Fruit fly (Drosophila melanogaster): ENCODE results near the gene Nna1.
A peak's percentile ranks its signal among the peaks of the same experiment; 100 is the strongest.

Nna1 gene

DNA sequence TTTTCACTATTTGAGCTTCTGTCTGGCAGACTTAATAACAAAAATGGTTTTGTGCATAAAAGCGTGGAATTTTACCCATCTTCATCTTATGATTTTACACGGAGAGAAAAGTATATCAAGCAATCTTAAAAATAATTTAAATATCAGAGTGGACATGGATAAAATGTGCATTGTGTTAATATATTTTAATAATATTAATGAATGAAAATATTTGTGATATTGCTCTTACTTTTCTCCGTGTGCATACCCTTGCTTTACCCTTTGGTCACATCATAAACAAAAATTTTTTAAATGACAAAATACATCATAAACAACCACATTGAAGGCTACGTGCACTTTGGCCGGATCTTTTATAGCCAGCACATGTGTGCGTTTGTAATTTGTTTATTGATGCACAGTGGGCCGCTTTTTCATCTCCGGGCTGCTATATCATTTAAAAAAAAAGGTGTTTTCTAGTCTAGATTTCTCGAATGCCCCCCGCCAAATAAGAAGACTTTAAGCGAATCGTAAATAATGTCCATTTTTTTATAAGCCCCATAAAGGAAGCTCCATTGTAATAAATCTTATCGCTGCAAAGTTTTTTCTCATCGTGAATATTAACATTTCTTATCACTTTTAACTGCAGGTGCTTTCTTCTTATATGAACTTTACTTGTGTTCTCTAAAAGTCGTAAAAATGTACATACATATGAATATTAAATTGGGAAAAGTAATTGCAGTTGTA lies 72.5 kb downstream of the Nna1 start (continued):
- TF ChIP-seq CG18011 (GFP tag; optimal IDR thresholded peaks at IDR 0.05) (no peak), wek (GFP tag; optimal IDR thresholded peaks at IDR 0.05) (no peak), Mad (GFP tag; optimal IDR thresholded peaks at IDR 0.05) (no peak), Doc3 (GFP tag; IDR thresholded peaks at IDR 0.05; ENCODE audit: partially characterized antibody) (no peak), CG30403 (GFP tag; optimal IDR thresholded peaks at IDR 0.05) (peak; percentile 40), org-1 (GFP tag; optimal IDR thresholded peaks at IDR 0.05) (no peak), prd (optimal IDR thresholded peaks at IDR 0.05) (no peak), prd (GFP tag; IDR thresholded peaks at IDR 0.05) (peak; percentile 61), bsh (GFP tag; optimal IDR thresholded peaks at IDR 0.05) (peak in 1 of 2 experiments; percentile 65), CG43689 (GFP tag; IDR thresholded peaks at IDR 0.05) (no peak), CG11560 (tag; IDR thresholded peaks at IDR 0.05) (no peak), CG34376 (GFP tag; optimal IDR thresholded peaks at IDR 0.05) (no peak), ind (GFP tag; optimal IDR thresholded peaks at IDR 0.05) (peak; percentile 48), CG15479 (GFP tag; optimal IDR thresholded peaks at IDR 0.05) (no peak), GATAe (GFP tag; conservative IDR thresholded peaks at IDR 0.05) (no peak), al (GFP tag; IDR thresholded peaks at IDR 0.05) (no peak), ERR (GFP tag; optimal IDR thresholded peaks at IDR 0.05) (no peak), dm (GFP tag; optimal IDR thresholded peaks at IDR 0.05) (no peak), CG15696 (tag; optimal IDR thresholded peaks at IDR 0.05) (no peak), CG2889 (GFP tag; IDR thresholded peaks at IDR 0.05) (no peak), CG10654 (GFP tag; optimal IDR thresholded peaks at IDR 0.05) (no peak), CG8765 (GFP tag; IDR thresholded peaks at IDR 0.05) (no peak), sima (GFP tag; optimal IDR thresholded peaks at IDR 0.05) (no peak), CG6854 (GFP tag; optimal IDR thresholded peaks at IDR 0.05) (no peak), CG12942 (GFP tag; optimal IDR thresholded peaks at IDR 0.05) (no peak), ttk (GFP tag; IDR thresholded peaks at IDR 0.05) (peak; percentile 57), CG31441 (GFP tag; IDR thresholded peaks at IDR 0.05) (peak; percentile 44), CG8924 (tag; optimal IDR thresholded peaks at IDR 0.05) (peak; percentile 56), CG17385 (GFP tag; optimal IDR thresholded peaks at IDR 0.05) (peak; percentile 25), CG10565 (GFP tag; optimal IDR thresholded peaks at IDR 0.05) (no peak), CkIIα-i1 (GFP tag; IDR thresholded peaks at IDR 0.05) (no peak), Dfd (GFP tag; optimal IDR thresholded peaks at IDR 0.05) (no peak), grau (tag; optimal IDR thresholded peaks at IDR 0.05) (peak; percentile 54), HmgD (GFP tag; optimal IDR thresholded peaks at IDR 0.05) (no peak), knrl (GFP tag; IDR thresholded peaks at IDR 0.05; ENCODE audit: partially characterized antibody) (no peak), Meics (GFP tag; optimal IDR thresholded peaks at IDR 0.05) (no peak), fd64A (GFP tag; optimal IDR thresholded peaks at IDR 0.05) (no peak), nau (GFP tag; optimal IDR thresholded peaks at IDR 0.05) (no peak), danr (GFP tag; IDR thresholded peaks at IDR 0.05) (no peak), crol (GFP tag; IDR thresholded peaks at IDR 0.05) (no peak), CG2129 (GFP tag; IDR thresholded peaks at IDR 0.05; ENCODE audit: partially characterized antibody) (no peak), Ravus (GFP tag; IDR thresholded peaks at IDR 0.05) (no peak), gem (tag; optimal IDR thresholded peaks at IDR 0.05) (peak; percentile 75), croc (GFP tag; conservative IDR thresholded peaks at IDR 0.05) (no peak), CG1024 (GFP tag; IDR thresholded peaks at IDR 0.05) (no peak), chm (GFP tag; IDR thresholded peaks at IDR 0.05) (peak; percentile 28; the same call in 1 of the 2 replicates), CG3995 (GFP tag; optimal IDR thresholded peaks at IDR 0.05) (no peak), ara (GFP tag; IDR thresholded peaks at IDR 0.05) (peak; percentile 62), Fer1 (GFP tag; optimal IDR thresholded peaks at IDR 0.05) (peak; percentile 45), wdn (GFP tag; IDR thresholded peaks at IDR 0.05) (0 out of 2 replicates have a peak, but pooled peaks have one; percentile 34), pum (GFP tag; optimal IDR thresholded peaks at IDR 0.05) (no peak)
